Fruit fly (Drosophila melanogaster): ENCODE measurements around the gene Qtzl.

Qtzl gene

dm6 chr2L:12013243-12013642 lies 17.7 kb downstream of the Qtzl start (continued):
- TF ChIP-seq CG31627 (GFP tag; optimal IDR thresholded peaks at IDR 0.05) (peak; percentile 41), dac (GFP tag; optimal IDR thresholded peaks at IDR 0.05) (no peak), spab (GFP tag; optimal IDR thresholded peaks at IDR 0.05) (no peak), CG7368 (GFP tag; optimal IDR thresholded peaks at IDR 0.05) (no peak), fkh (GFP tag; optimal IDR thresholded peaks at IDR 0.05) (no peak), CG6808 (GFP tag; optimal IDR thresholded peaks at IDR 0.05) (no peak), CG3919 (GFP tag; optimal IDR thresholded peaks at IDR 0.05) (no peak), CG32006 (GFP tag; optimal IDR thresholded peaks at IDR 0.05) (no peak), Smox (GFP tag; optimal IDR thresholded peaks at IDR 0.05) (peak; percentile 40), CG8119 (GFP tag; IDR thresholded peaks at IDR 0.05) (no peak), CG6792 (GFP tag; optimal IDR thresholded peaks at IDR 0.05) (no peak), CG11294 (GFP tag; IDR thresholded peaks at IDR 0.05) (no peak), CG9139 (GFP tag; optimal IDR thresholded peaks at IDR 0.05) (no peak), CG6163 (GFP tag; IDR thresholded peaks at IDR 0.05) (peak; percentile 30; the same call in 2 of the 3 replicates), CG15336 (GFP tag; IDR thresholded peaks at IDR 0.05) (no peak), CG6854 (GFP tag; optimal IDR thresholded peaks at IDR 0.05) (no peak), CG10669 (GFP tag; optimal IDR thresholded peaks at IDR 0.05) (peak; percentile 45), CG3032 (tag; optimal IDR thresholded peaks at IDR 0.05) (peak; percentile 17)

dm6 chr2L:12013741-12014393 lies 18.3 kb downstream of the Qtzl start:
- peak; percentile 80 to 84 for TF ChIP-seq ss (GFP tag; optimal IDR thresholded peaks at IDR 0.05)
- peak; percentile 41 for TF ChIP-seq CG10631 (GFP tag; optimal IDR thresholded peaks at IDR 0.05)
- TF ChIP-seq CG8632 (GFP tag; optimal IDR thresholded peaks at IDR 0.05): no peak
- TF ChIP-seq CG4318 (GFP tag; optimal IDR thresholded peaks at IDR 0.05): no peak
- TF ChIP-seq CG6808 (GFP tag; optimal IDR thresholded peaks at IDR 0.05): peak; percentile 81
- peak; percentile 69 for TF ChIP-seq Met (GFP tag; optimal IDR thresholded peaks at IDR 0.05)
- no peak for TF ChIP-seq Hr38 (GFP tag; optimal IDR thresholded peaks at IDR 0.05)
- no peak for TF ChIP-seq net (GFP tag; optimal IDR thresholded peaks at IDR 0.05)
- no peak for TF ChIP-seq CG11762 (GFP tag; optimal IDR thresholded peaks at IDR 0.05; ENCODE audit: insufficient read depth)
- no peak for TF ChIP-seq Sox15 (GFP tag; optimal IDR thresholded peaks at IDR 0.05)
- no peak for TF ChIP-seq OdsH (GFP tag; optimal IDR thresholded peaks at IDR 0.05)
- peak; percentile 67 for TF ChIP-seq Eip75B (GFP tag; optimal IDR thresholded peaks at IDR 0.05)
- no peak for TF ChIP-seq topi (GFP tag; optimal IDR thresholded peaks at IDR 0.05)
- 0 out of 3 replicates have a peak, but pooled peaks have one; percentile 15 for TF ChIP-seq eg (GFP tag; IDR thresholded peaks at IDR 0.05)
- TF ChIP-seq CG11294 (GFP tag; IDR thresholded peaks at IDR 0.05): no peak
- TF ChIP-seq pdm3 (GFP tag; optimal IDR thresholded peaks at IDR 0.05): no peak
- TF ChIP-seq Ets96B (tag; optimal IDR thresholded peaks at IDR 0.05): peak; percentile 37
- no peak for TF ChIP-seq Ets21C (GFP tag; optimal IDR thresholded peaks at IDR 0.05)
- TF ChIP-seq Hr39 (GFP tag; optimal IDR thresholded peaks at IDR 0.05): no peak
- peak; percentile 39 for TF ChIP-seq CG6276 (GFP tag; optimal IDR thresholded peaks at IDR 0.05)
- TF ChIP-seq CG34406 (GFP tag; optimal IDR thresholded peaks at IDR 0.05): no peak
- TF ChIP-seq salr (GFP tag; optimal IDR thresholded peaks at IDR 0.05): peak in 1 of 2 experiments; percentile 17
- TF ChIP-seq CG3032 (tag; optimal IDR thresholded peaks at IDR 0.05): peak; percentile 18
- TF ChIP-seq Blimp-1 (GFP tag; optimal IDR thresholded peaks at IDR 0.05): peak; percentile 59
- no peak for TF ChIP-seq cyc (GFP tag; optimal IDR thresholded peaks at IDR 0.05)
- TF ChIP-seq Sox102F (GFP tag; optimal IDR thresholded peaks at IDR 0.05): no peak
- no peak for TF ChIP-seq fd85E (GFP tag; optimal IDR thresholded peaks at IDR 0.05)
- TF ChIP-seq CG1621 (tag; optimal IDR thresholded peaks at IDR 0.05): peak; percentile 72
- TF ChIP-seq achi (GFP tag; optimal IDR thresholded peaks at IDR 0.05): no peak
- no peak for TF ChIP-seq Eip93F (GFP tag; optimal IDR thresholded peaks at IDR 0.05)
- TF ChIP-seq spab (GFP tag; optimal IDR thresholded peaks at IDR 0.05): peak; percentile 62
- peak; percentile 81 for TF ChIP-seq CG6854 (GFP tag; optimal IDR thresholded peaks at IDR 0.05)
- TF ChIP-seq lz (GFP tag; optimal IDR thresholded peaks at IDR 0.05): no peak
- peak; percentile 80 for TF ChIP-seq CG9139 (GFP tag; optimal IDR thresholded peaks at IDR 0.05)
- no peak for TF ChIP-seq Smox (GFP tag; optimal IDR thresholded peaks at IDR 0.05)
- no peak for TF ChIP-seq CG8319 (GFP tag; optimal IDR thresholded peaks at IDR 0.05)
- no peak for TF ChIP-seq dac (GFP tag; optimal IDR thresholded peaks at IDR 0.05)
- TF ChIP-seq svp (GFP tag): peak; percentile 98
- peak; percentile 21 for TF ChIP-seq Eip78C (GFP tag)
- peak; percentile 25 for TF ChIP-seq CG6792 (GFP tag; optimal IDR thresholded peaks at IDR 0.05)
- TF ChIP-seq CG6163 (GFP tag; IDR thresholded peaks at IDR 0.05): peak; percentile 65; the same call in 2 of the 3 replicates
